Fruit fly (Drosophila melanogaster) whole organism: ENCODE measurements around the gene CG9132.

Experiments used
- CG8478 ChIP-seq: fragments of >200 bp; optimal IDR thresholded peaks from 2 replicates; lab custom pipeline; 2018; ENCODE audit warnings: inconsistent platforms
- Dll ChIP-seq: fragments of >200 bp; optimal IDR thresholded peaks from 2 replicates; lab custom pipeline; 2017
- EcR ChIP-seq, 2 experiments: fragments of >200 bp; optimal IDR thresholded peaks; 2 replicates each; lab custom pipeline; 2017; ENCODE audit warnings: missing biosample characterization in 2 of 2, missing genetic modification characterization in 2 of 2, missing genetic modification reagents in 2 of 2
- pan ChIP-seq: fragments of >200 bp; optimal IDR thresholded peaks from 2 replicates; lab custom pipeline; 2017
- psq ChIP-seq: fragments of >200 bp; optimal IDR thresholded peaks from 2 replicates; lab custom pipeline; 2017
- usp ChIP-seq: fragments of >200 bp; optimal IDR thresholded peaks from 2 replicates; lab custom pipeline; 2017; ENCODE audit warnings: missing biosample characterization, missing genetic modification characterization, mixed read lengths

DNA sequence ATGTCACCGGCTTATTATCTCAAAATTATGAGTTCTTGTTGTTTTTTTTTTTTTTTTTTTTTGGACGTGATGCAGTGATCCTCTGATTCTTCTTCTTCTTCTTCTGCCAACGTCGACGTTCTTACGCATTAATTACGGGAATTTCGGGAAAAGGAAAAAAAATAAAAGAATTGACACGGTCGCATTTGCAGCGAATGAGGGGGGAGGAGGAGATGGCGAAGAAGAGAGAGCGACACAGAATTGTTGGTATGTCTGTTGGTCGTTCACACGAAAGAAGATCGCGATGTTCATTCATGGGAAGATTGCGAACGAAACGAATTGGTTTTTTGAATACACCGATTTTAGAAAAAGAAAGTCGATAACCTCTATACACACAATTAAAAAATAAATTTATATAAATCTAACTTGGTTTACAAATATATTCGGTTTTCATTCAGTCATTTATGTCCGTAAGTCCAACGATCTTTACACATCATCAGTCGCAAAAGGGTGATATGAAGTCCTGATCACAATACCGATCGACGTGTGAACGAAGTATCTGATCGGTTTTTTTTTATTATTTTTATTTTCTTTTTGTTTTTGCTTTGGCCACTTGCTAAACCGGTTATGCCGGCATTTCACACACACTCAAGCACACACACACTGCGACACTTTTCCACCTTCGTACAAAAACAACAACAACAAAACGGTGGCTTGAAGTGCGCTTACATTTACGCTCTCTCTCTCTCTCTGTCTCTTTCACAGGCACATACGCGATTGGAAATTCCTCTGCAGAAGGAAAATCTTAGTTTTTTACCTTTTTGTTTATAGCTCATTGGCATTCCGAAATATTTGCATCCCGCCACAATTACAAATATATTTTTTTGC is 49.6 kb downstream of the CG9132 start:
- TF ChIP-seq Dll (no peak), pan (lab: Kevin White, UChicago) (no peak), EcR (GFP tag; optimal IDR thresholded peaks at IDR 0.05; lab: Kevin White, UChicago) (no peak), psq (lab: Kevin White, UChicago) (no peak), CG8478 (lab: Kevin White, UChicago) (no peak), usp (GFP tag; lab: Kevin White, UChicago) (no peak)
